Worm (Caenorhabditis elegans): ENCODE measurements around the gene F56D6.22.

ce11 chrIV:3878283-3878938 is 29.0 kb downstream of the F56D6.22 start, which contains the start of gene F37C4.6:
- TF ChIP-seq zag-1 (tag; optimal IDR thresholded peaks at IDR 0.05) (no peak), hlh-4 (tag; optimal IDR thresholded peaks at IDR 0.05) (no peak), lin-35 (GFP tag; optimal IDR thresholded peaks at IDR 0.05) (no peak), unc-30 (tag; optimal IDR thresholded peaks at IDR 0.05) (no peak), nhr-28 (tag; optimal IDR thresholded peaks at IDR 0.05) (no peak), fos-1 (tag; optimal IDR thresholded peaks at IDR 0.05) (no peak), skn-1 (tag; optimal IDR thresholded peaks at IDR 0.05) (no peak), jun-1 (tag; optimal IDR thresholded peaks at IDR 0.05) (no peak), nhr-76 (tag; optimal IDR thresholded peaks at IDR 0.05) (no peak), lin-13 (GFP tag; optimal IDR thresholded peaks at IDR 0.05) (no peak), lin-15B (tag; optimal IDR thresholded peaks at IDR 0.05) (no peak), egl-27 (tag; optimal IDR thresholded peaks at IDR 0.05) (no peak)

All from whole organism, L1 larva.